Fruit fly (Drosophila melanogaster) whole organism, wandering third instar larva: ENCODE data around the gene Cpr65Av.
A peak's percentile ranks its signal among the peaks of the same experiment; 100 is the strongest.

Experiments used
- Abd-B ChIP-seq: fragments of >200 bp; optimal IDR thresholded peaks from 2 replicates; lab custom pipeline; 2017; ENCODE audit warnings: missing biosample characterization, missing genetic modification characterization
- CG32264 ChIP-seq: fragments of 200-800 bp; sonication (Bioruptor generic); optimal IDR thresholded peaks from 2 replicates; lab custom pipeline; 2016; ENCODE audit warnings: missing biosample characterization, missing genetic modification characterization
- CG9705 ChIP-seq: fragments of 200-800 bp; sonication (Bioruptor generic); optimal IDR thresholded peaks from 2 replicates; lab custom pipeline; 2018; ENCODE audit warnings: missing biosample characterization, mild to moderate bottlenecking, missing genetic modification characterization
- CrebA ChIP-seq: fragments of 200-800 bp; sonication (Bioruptor generic); optimal IDR thresholded peaks from 2 replicates; lab custom pipeline; 2016; ENCODE audit warnings: missing biosample characterization, mild to moderate bottlenecking, missing genetic modification characterization, borderline replicate concordance
- Dfd ChIP-seq: fragments of >200 bp; optimal IDR thresholded peaks from 2 replicates; lab custom pipeline; 2017; ENCODE audit warnings: missing biosample characterization, missing genetic modification characterization
- Dif ChIP-seq: fragments of 200-275, 200-300 bp; sonication (Bioruptor generic); optimal IDR thresholded peaks from 2 replicates; lab custom pipeline; 2018; ENCODE audit warnings: missing biosample characterization, missing genetic modification characterization; ENCODE audit not compliant: partially characterized antibody
- GATAd ChIP-seq: sonication (Bioruptor generic); optimal IDR thresholded peaks from 2 replicates; lab custom pipeline; 2016; ENCODE audit warnings: missing biosample characterization, missing genetic modification characterization
- HLH106 ChIP-seq: fragments of 200-800 bp; optimal IDR thresholded peaks from 3 replicates; lab custom pipeline; 2019; ENCODE audit warnings: missing biosample characterization, mild to moderate bottlenecking, missing genetic modification characterization, moderate library complexity
- Hnf4 ChIP-seq: fragments of 200-800 bp; sonication (Bioruptor generic); optimal IDR thresholded peaks from 2 replicates; lab custom pipeline; 2016; ENCODE audit warnings: missing biosample characterization, mild to moderate bottlenecking, missing genetic modification characterization
- Hr78 ChIP-seq: fragments of >200 bp; optimal IDR thresholded peaks from 2 replicates; lab custom pipeline; 2017; ENCODE audit warnings: missing biosample characterization, missing genetic modification characterization
- Hr83 ChIP-seq: fragments of 200-300 bp; sonication (Bioruptor generic); optimal IDR thresholded peaks from 2 replicates; lab custom pipeline; 2016; ENCODE audit warnings: missing biosample characterization, mild to moderate bottlenecking, missing genetic modification characterization, moderate library complexity; ENCODE audit not compliant: poor library complexity, severe bottlenecking
- Jra ChIP-seq: sonication (Bioruptor generic); optimal IDR thresholded peaks from 2 replicates; lab custom pipeline; 2016; ENCODE audit warnings: missing biosample characterization, missing genetic modification characterization
- Mio ChIP-seq: sonication (Bioruptor generic); optimal IDR thresholded peaks from 2 replicates; lab custom pipeline; 2016; ENCODE audit warnings: missing biosample characterization, missing genetic modification characterization
- Myc ChIP-seq: fragments of >200 bp; optimal IDR thresholded peaks from 2 replicates; lab custom pipeline; 2017
- N ChIP-seq: fragments of >200 bp; optimal IDR thresholded peaks from 2 replicates; lab custom pipeline; 2018; ENCODE audit warnings: missing biosample characterization, missing external identifiers, missing genetic modification characterization
- OdsH ChIP-seq: fragments of 200-800 bp; sonication (Bioruptor generic); optimal IDR thresholded peaks from 2 replicates; lab custom pipeline; 2016; ENCODE audit warnings: missing biosample characterization, mild to moderate bottlenecking, missing genetic modification characterization
- Rel ChIP-seq, 2 experiments: fragments of 200-800 bp; sonication (Bioruptor generic) in 1 of 2; optimal IDR thresholded peaks; 2 replicates in 1 of 2; 3 replicates in 1 of 2; lab custom pipeline; 2016 to 2019; ENCODE audit warnings: mild to moderate bottlenecking in 2 of 2, missing biosample characterization in 2 of 2, missing genetic modification characterization in 2 of 2, moderate library complexity in 1 of 2
- Sp1 ChIP-seq: fragments of 200-800 bp; sonication (Bioruptor generic); optimal IDR thresholded peaks from 3 replicates; lab custom pipeline; 2019; ENCODE audit warnings: missing biosample characterization, mild to moderate bottlenecking, missing genetic modification characterization, moderate library complexity
- Vsx2 ChIP-seq: fragments of 200-300, 225-300 bp; sonication (Bioruptor generic); optimal IDR thresholded peaks from 2 replicates; lab custom pipeline; 2018; ENCODE audit warnings: missing biosample characterization, missing genetic modification characterization; ENCODE audit not compliant: partially characterized antibody
- br ChIP-seq: fragments of 200-800 bp; sonication (Bioruptor generic); optimal IDR thresholded peaks from 2 replicates; lab custom pipeline; 2016; ENCODE audit warnings: missing biosample characterization, missing genetic modification characterization
- brk ChIP-seq: fragments of 200-800 bp; sonication (Bioruptor generic); optimal IDR thresholded peaks from 2 replicates; lab custom pipeline; 2016; ENCODE audit warnings: missing biosample characterization, mild to moderate bottlenecking, missing genetic modification characterization
- dl ChIP-seq, 2 experiments: fragments of 175-275, 200-275 bp in 1 of 2; fragments of 200-275 bp in 1 of 2; sonication (Bioruptor generic); optimal IDR thresholded peaks; lab custom pipeline; 2018; ENCODE audit warnings: mild to moderate bottlenecking in 2 of 2, missing biosample characterization in 2 of 2, missing genetic modification characterization in 2 of 2, moderate library complexity in 2 of 2; ENCODE audit not compliant: partially characterized antibody in 2 of 2, insufficient read depth in 1 of 2
- dmrt93B ChIP-seq: fragments of 200-800 bp; sonication (Bioruptor generic); optimal IDR thresholded peaks from 2 replicates; lab custom pipeline; 2018; ENCODE audit warnings: missing biosample characterization, mild to moderate bottlenecking, missing genetic modification characterization
- dsf ChIP-seq: sonication (Bioruptor generic); optimal IDR thresholded peaks from 2 replicates; lab custom pipeline; 2016; ENCODE audit warnings: missing biosample characterization, missing genetic modification characterization, borderline replicate concordance
- ey ChIP-seq: fragments of 200-800 bp; sonication (Bioruptor generic); optimal IDR thresholded peaks from 2 replicates; lab custom pipeline; 2016; ENCODE audit warnings: missing biosample characterization, missing genetic modification characterization
- foxo ChIP-seq, 2 experiments: fragments of 200-800 bp; sonication (Bioruptor generic); optimal IDR thresholded peaks; 2 replicates in 1 of 2; 3 replicates in 1 of 2; lab custom pipeline; 2016 to 2017; ENCODE audit warnings: missing biosample characterization in 2 of 2, missing genetic modification characterization in 2 of 2
- fru ChIP-seq: fragments of 200-800 bp; sonication (Bioruptor generic); optimal IDR thresholded peaks from 3 replicates; lab custom pipeline; 2016; ENCODE audit warnings: missing biosample characterization, mild to moderate bottlenecking, missing genetic modification characterization
- h ChIP-seq: fragments of 200-800 bp; sonication (Bioruptor generic); optimal IDR thresholded peaks from 3 replicates; lab custom pipeline; 2016; ENCODE audit warnings: missing biosample characterization, mild to moderate bottlenecking, missing genetic modification characterization
- jim ChIP-seq: fragments of 175-275, 200-325 bp; sonication (Bioruptor generic); optimal IDR thresholded peaks from 2 replicates; lab custom pipeline; 2016; ENCODE audit warnings: missing biosample characterization, mild to moderate bottlenecking, missing genetic modification characterization
- lola ChIP-seq: fragments of >200 bp; optimal IDR thresholded peaks from 2 replicates; lab custom pipeline; 2017; ENCODE audit warnings: missing biosample characterization, missing genetic modification characterization
- pan ChIP-seq: fragments of >200 bp; optimal IDR thresholded peaks from 2 replicates; lab custom pipeline; 2017
- psq ChIP-seq: fragments of 200-800 bp; sonication (Bioruptor generic); optimal IDR thresholded peaks from 3 replicates; lab custom pipeline; 2017; ENCODE audit warnings: missing biosample characterization, mild to moderate bottlenecking, missing genetic modification characterization, moderate library complexity
- rgr ChIP-seq: fragments of 200-800 bp; sonication (Bioruptor generic); optimal IDR thresholded peaks from 3 replicates; lab custom pipeline; 2016; ENCODE audit warnings: missing biosample characterization, mild to moderate bottlenecking, missing genetic modification characterization
- sage ChIP-seq: fragments of 200-800 bp; sonication (Bioruptor generic); optimal IDR thresholded peaks from 2 replicates; lab custom pipeline; 2016; ENCODE audit warnings: missing biosample characterization, mild to moderate bottlenecking, missing genetic modification characterization
- sv ChIP-seq: fragments of 200-800 bp; sonication (Bioruptor generic); optimal IDR thresholded peaks from 3 replicates; lab custom pipeline; 2016; ENCODE audit warnings: missing biosample characterization, missing genetic modification characterization
- tai ChIP-seq: sonication (Bioruptor generic); optimal IDR thresholded peaks from 2 replicates; lab custom pipeline; 2016; ENCODE audit warnings: missing biosample characterization, missing genetic modification characterization
- usp ChIP-seq: fragments of >200 bp; optimal IDR thresholded peaks from 2 replicates; lab custom pipeline; 2017; ENCODE audit warnings: missing biosample characterization, missing genetic modification characterization
- woc ChIP-seq: sonication (Bioruptor generic); optimal IDR thresholded peaks from 2 replicates; lab custom pipeline; 2016; ENCODE audit warnings: missing biosample characterization, mild to moderate bottlenecking, missing genetic modification characterization

Cpr65Av gene

DNA sequence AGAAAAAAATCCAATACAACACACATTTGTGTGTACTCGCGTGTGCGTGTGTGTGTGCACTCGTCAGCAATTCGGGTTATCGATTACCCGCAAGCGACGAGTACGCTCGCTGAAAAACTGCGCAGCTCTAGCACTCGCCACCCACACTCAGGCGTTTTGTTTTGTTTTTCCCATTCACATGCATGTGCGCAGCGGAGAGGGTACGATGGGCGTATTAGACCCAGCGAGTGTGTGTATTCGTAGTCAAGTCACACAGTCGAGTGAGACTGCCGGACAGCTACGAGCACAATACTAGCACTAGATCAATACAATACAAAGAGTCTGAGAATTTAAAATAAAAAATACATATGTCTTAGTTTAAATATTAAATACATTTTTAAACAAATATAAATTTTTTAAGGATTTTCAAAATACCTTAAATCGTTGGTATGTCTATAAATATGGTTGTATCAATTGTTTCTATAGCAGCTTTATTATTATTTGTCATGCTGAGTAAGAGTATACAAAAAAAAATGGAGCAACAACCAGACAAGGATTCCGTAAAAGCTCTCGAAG lies 45.2 kb upstream of the Cpr65Av start, which contains the start of the genes D19B and CG43293:
D19B (minus strand) TSS at position 37 of the 555 bp plus-strand sequence.
CG43293 (plus strand) TSS at position 306 of the 555 bp plus-strand sequence.
- TF ChIP-seq psq (GFP tag; lab: Kevin White, UChicago): peak; percentile 85
- TF ChIP-seq Abd-B (GFP tag; lab: Kevin White, UChicago): no peak
- peak; percentile 99 for TF ChIP-seq Hr83 (GFP tag; lab: Kevin White, UChicago)
- TF ChIP-seq CG9705 (GFP tag; lab: Kevin White, UChicago): peak; percentile 52
- TF ChIP-seq GATAd (GFP tag; lab: Kevin White, UChicago): peak; percentile 70
- peak; percentile 78 for TF ChIP-seq Myc
- no peak for TF ChIP-seq sage
- peak; percentile 74 for TF ChIP-seq Sp1 (GFP tag; lab: Kevin White, UChicago)
- TF ChIP-seq Dif (GFP tag; lab: Kevin White, UChicago): peak; percentile 60
- peak; percentile 96 for TF ChIP-seq jim
- peak; percentile 77 for TF ChIP-seq HLH106
- TF ChIP-seq Rel (GFP tag; optimal IDR thresholded peaks at IDR 0.05; lab: Kevin White, UChicago): no peak
- peak; percentile 92 for TF ChIP-seq Rel (tag; optimal IDR thresholded peaks at IDR 0.05; lab: Kevin White, UChicago)
- TF ChIP-seq OdsH: peak; percentile 81
- no peak for TF ChIP-seq Hr78 (GFP tag; lab: Kevin White, UChicago)
- no peak for TF ChIP-seq Hnf4 (GFP tag; lab: Kevin White, UChicago)
- peak; percentile 80 for TF ChIP-seq fru (GFP tag; lab: Kevin White, UChicago)
- no peak for TF ChIP-seq Jra (GFP tag; lab: Kevin White, UChicago)
- TF ChIP-seq h (GFP tag; lab: Kevin White, UChicago): peak; percentile 87
- no peak for TF ChIP-seq lola (GFP tag; lab: Kevin White, UChicago)
- no peak for TF ChIP-seq usp (GFP tag; lab: Kevin White, UChicago)
- peak; percentile 79 for TF ChIP-seq sv
- TF ChIP-seq Mio (GFP tag; lab: Kevin White, UChicago): peak; percentile 3
- TF ChIP-seq Dfd (GFP tag; lab: Kevin White, UChicago): no peak
- TF ChIP-seq pan: no peak
- TF ChIP-seq CG32264 (GFP tag; lab: Kevin White, UChicago): peak; percentile 54
- TF ChIP-seq brk (GFP tag; lab: Kevin White, UChicago): no peak
- no peak for TF ChIP-seq tai (GFP tag; lab: Kevin White, UChicago)
- peak; percentile 80 for TF ChIP-seq ey (GFP tag; lab: Kevin White, UChicago)
- TF ChIP-seq Vsx2 (GFP tag; lab: Kevin White, UChicago): no peak
- TF ChIP-seq dl (GFP tag; optimal IDR thresholded peaks at IDR 0.05; lab: Kevin White, UChicago; ENCODE audit: insufficient read depth in 1 of 2, partially characterized antibody in 2 of 2): no peak
- TF ChIP-seq rgr (GFP tag; lab: Kevin White, UChicago): peak; percentile 93
- TF ChIP-seq dsf (GFP tag; lab: Kevin White, UChicago): no peak
- peak; percentile 82 for TF ChIP-seq br
- TF ChIP-seq N (GFP tag; lab: Kevin White, UChicago): no peak
- TF ChIP-seq woc (GFP tag; lab: Kevin White, UChicago): peak; percentile 91
- TF ChIP-seq foxo (GFP tag; optimal IDR thresholded peaks at IDR 0.05; lab: Kevin White, UChicago): peak in 1 of 2 experiments; percentile 91
- peak; percentile 47 for TF ChIP-seq dmrt93B
- no peak for TF ChIP-seq CrebA

- TF ChIP-seq Dif (GFP tag; lab: Kevin White, UChicago) (no peak), N (GFP tag; lab: Kevin White, UChicago) (no peak), CrebA (no peak), usp (GFP tag; lab: Kevin White, UChicago) (no peak), woc (GFP tag; lab: Kevin White, UChicago) (peak; percentile 94), ey (GFP tag; lab: Kevin White, UChicago) (peak; percentile 69), psq (GFP tag; lab: Kevin White, UChicago) (peak; percentile 64), rgr (GFP tag; lab: Kevin White, UChicago) (no peak), CG9705 (GFP tag; lab: Kevin White, UChicago) (peak; percentile 78), Myc (peak; percentile 99), foxo (GFP tag; optimal IDR thresholded peaks at IDR 0.05; lab: Kevin White, UChicago) (peak in 1 of 2 experiments; percentile 80), Hnf4 (GFP tag; lab: Kevin White, UChicago) (no peak), sv (peak; percentile 70), jim (no peak), OdsH (peak; percentile 67), sage (no peak), HLH106 (peak; percentile 86), fru (GFP tag; lab: Kevin White, UChicago) (no peak), GATAd (GFP tag; lab: Kevin White, UChicago) (peak; percentile 43), Mio (GFP tag; lab: Kevin White, UChicago) (no peak)
Observed at dm6 chr3L:6181776-6182175, 42.0 kb upstream of the Cpr65Av start, which contains the start of gene CG10274. Gene CG10274 (minus strand): TSS chr3L:6181829.
